Fruit fly (Drosophila melanogaster) whole organism, embryonic: ENCODE data around the gene fbl.

Source experiments
- Ada2b ChIP-seq: fragments of 200-800 bp; sonication (Bioruptor generic); IDR thresholded peaks from 2 replicates; pipeline ENCODE4 v1.3.6; 2022; ENCODE audit warnings: missing biosample characterization, missing genetic modification characterization
- Bdp1 ChIP-seq: fragments of 200-800 bp; sonication (Bioruptor generic); optimal IDR thresholded peaks from 3 replicates; lab custom pipeline; 2016; ENCODE audit warnings: missing biosample characterization, missing genetic modification characterization
- CG1233 ChIP-seq: fragments of 200-800 bp; sonication (Bioruptor generic); optimal IDR thresholded peaks from 4 replicates; lab custom pipeline; 2018; ENCODE audit warnings: missing biosample characterization, mild to moderate bottlenecking, missing genetic modification characterization
- CG14014 ChIP-seq: fragments of 200-800 bp; sonication (Bioruptor generic); IDR thresholded peaks from 2 replicates; pipeline ENCODE4 v1.3.6; 2022; ENCODE audit warnings: missing biosample characterization, missing genetic modification characterization
- CG14050 ChIP-seq: fragments of 200-800 bp; sonication (Bioruptor generic); IDR thresholded peaks from 3 replicates; pipeline ENCODE4 v1.3.6; 2022; ENCODE audit warnings: missing biosample characterization, missing genetic modification characterization
- CG15514 ChIP-seq: fragments of 200-800 bp; sonication (Bioruptor generic); optimal IDR thresholded peaks from 3 replicates; lab custom pipeline; 2017; ENCODE audit warnings: missing biosample characterization, missing genetic modification characterization, mild to moderate bottlenecking, moderate library complexity, missing genetic modification reagents
- CG17361 ChIP-seq: fragments of 200-800 bp; sonication (Bioruptor generic); IDR thresholded peaks from 3 replicates; pipeline ENCODE4 v1.3.6; 2022; ENCODE audit warnings: missing biosample characterization, missing genetic modification characterization
- CG18011 ChIP-seq: fragments of 200-800 bp; sonication (Bioruptor generic); optimal IDR thresholded peaks from 2 replicates; lab custom pipeline; 2017; ENCODE audit warnings: missing biosample characterization, missing genetic modification characterization, mild to moderate bottlenecking, moderate library complexity, missing genotype
- CG18619 ChIP-seq: fragments of 200-800 bp; sonication (Bioruptor generic); optimal IDR thresholded peaks from 3 replicates; lab custom pipeline; 2017; ENCODE audit warnings: missing biosample characterization, mild to moderate bottlenecking, missing genetic modification characterization
- CG18764 ChIP-seq: fragments of 200-800 bp; sonication (Bioruptor generic); optimal IDR thresholded peaks from 3 replicates; lab custom pipeline; 2016; ENCODE audit warnings: missing biosample characterization, missing genetic modification characterization
- CG30020 ChIP-seq: fragments of 200-800 bp; optimal IDR thresholded peaks from 2 replicates; lab custom pipeline; 2019; ENCODE audit warnings: missing biosample characterization, mild to moderate bottlenecking, missing genetic modification characterization, moderate library complexity
- CG33557 ChIP-seq: fragments of 200-800 bp; sonication (Bioruptor generic); optimal IDR thresholded peaks from 2 replicates; lab custom pipeline; 2019; ENCODE audit warnings: missing biosample characterization, mild to moderate bottlenecking, missing genetic modification characterization, moderate library complexity
- CG4617 ChIP-seq: fragments of 200-800 bp; sonication (Bioruptor generic); optimal IDR thresholded peaks from 3 replicates; lab custom pipeline; 2016; ENCODE audit warnings: missing biosample characterization, missing genetic modification characterization, borderline replicate concordance
- Dp ChIP-seq: fragments of 200-800 bp; sonication (Bioruptor generic); optimal IDR thresholded peaks from 2 replicates; lab custom pipeline; 2018; ENCODE audit warnings: missing biosample characterization, mild to moderate bottlenecking, missing genetic modification characterization, moderate library complexity
- Hr3 ChIP-seq: fragments of 200-800 bp; sonication (Bioruptor generic); optimal IDR thresholded peaks from 3 replicates; lab custom pipeline; 2016; ENCODE audit warnings: missing biosample characterization, missing genetic modification characterization
- Jarid2 ChIP-seq: fragments of 200-800 bp; sonication (Bioruptor generic); optimal IDR thresholded peaks from 3 replicates; lab custom pipeline; 2017; ENCODE audit warnings: mild to moderate bottlenecking, missing biosample characterization, missing genetic modification reagents, missing genetic modification characterization
- Med ChIP-seq: fragments of 200-800 bp; sonication (Bioruptor generic); peaks from one replicate; lab custom pipeline; 2016; ENCODE audit warnings: missing biosample characterization, missing genetic modification characterization, mild to moderate bottlenecking, inconsistent platforms, moderate library complexity
- NFAT ChIP-seq: fragments of 200-800 bp; sonication (Bioruptor generic); IDR thresholded peaks from 2 replicates; pipeline ENCODE4 v1.3.6; 2022; ENCODE audit warnings: missing biosample characterization, missing genetic modification characterization
- Nf-YC ChIP-seq: fragments of 200-800 bp; optimal IDR thresholded peaks from 3 replicates; lab custom pipeline; 2019; ENCODE audit warnings: missing biosample characterization, mild to moderate bottlenecking, missing genetic modification characterization, moderate library complexity
- NfI ChIP-seq: fragments of 200-800 bp; sonication (Bioruptor generic); optimal IDR thresholded peaks from 3 replicates; lab custom pipeline; 2018; ENCODE audit warnings: missing biosample characterization, mild to moderate bottlenecking, missing genetic modification characterization, moderate library complexity
- Oaz ChIP-seq: fragments of 200-800 bp; sonication (Bioruptor generic); IDR thresholded peaks from 2 replicates; pipeline ENCODE4 v1.3.6; 2022; ENCODE audit warnings: missing biosample characterization, missing genetic modification characterization
- PHDP ChIP-seq: fragments of 200-800 bp; sonication (Bioruptor generic); optimal IDR thresholded peaks from 3 replicates; lab custom pipeline; 2018; ENCODE audit warnings: missing biosample characterization, mild to moderate bottlenecking, missing genetic modification characterization, moderate library complexity
- Poxn ChIP-seq: fragments of 200-800 bp; sonication (Bioruptor generic); IDR thresholded peaks from 2 replicates; pipeline ENCODE4 v1.3.6; 2022; ENCODE audit warnings: missing biosample characterization, missing genetic modification characterization
- Ravus ChIP-seq: fragments of 200-800 bp; sonication (Bioruptor generic); IDR thresholded peaks from 2 replicates; pipeline ENCODE4 v1.3.6; 2022; ENCODE audit warnings: missing biosample characterization, missing genetic modification characterization
- Six4 ChIP-seq: fragments of 200-800 bp; sonication (Bioruptor generic); optimal IDR thresholded peaks from 2 replicates; lab custom pipeline; 2016; ENCODE audit warnings: missing biosample characterization, missing genetic modification characterization
- Sox100B ChIP-seq: fragments of 200-800 bp; sonication (Bioruptor generic); optimal IDR thresholded peaks from 3 replicates; lab custom pipeline; 2018; ENCODE audit warnings: missing biosample characterization, mild to moderate bottlenecking, missing genetic modification characterization
- Usf ChIP-seq: fragments of 200-800 bp; sonication (Bioruptor generic); optimal IDR thresholded peaks from 2 replicates; lab custom pipeline; 2017; ENCODE audit warnings: missing genotype, missing biosample characterization, missing genetic modification characterization
- al ChIP-seq: fragments of 200-800 bp; sonication (Bioruptor generic); IDR thresholded peaks from 2 replicates; pipeline ENCODE4 v1.3.6; 2022; ENCODE audit warnings: missing biosample characterization, missing genetic modification characterization
- btn ChIP-seq: fragments of 200-800 bp; sonication (Bioruptor generic); optimal IDR thresholded peaks from 2 replicates; lab custom pipeline; 2016; ENCODE audit warnings: missing biosample characterization, missing genetic modification characterization
- dysf ChIP-seq: fragments of 200-800 bp; sonication (Bioruptor generic); IDR thresholded peaks from 3 replicates; pipeline ENCODE4 v1.3.6; 2022; ENCODE audit warnings: missing biosample characterization, missing genetic modification characterization
- eyg ChIP-seq: fragments of 200-800 bp; sonication (Bioruptor generic); optimal IDR thresholded peaks from 3 replicates; lab custom pipeline; 2016; ENCODE audit warnings: missing biosample characterization, missing genetic modification characterization
- grau ChIP-seq: fragments of 200-800 bp; optimal IDR thresholded peaks from 3 replicates; lab custom pipeline; 2019; ENCODE audit warnings: missing biosample characterization, mild to moderate bottlenecking, missing genetic modification characterization, moderate library complexity
- grn ChIP-seq: fragments of 200-800 bp; sonication (Bioruptor generic); optimal IDR thresholded peaks from 3 replicates; lab custom pipeline; 2017; ENCODE audit warnings: missing biosample characterization, missing genetic modification characterization
- gro ChIP-seq: fragments of 200-800 bp; sonication (Bioruptor generic); optimal IDR thresholded peaks from 2 replicates; lab custom pipeline; 2016; ENCODE audit warnings: missing biosample characterization, missing genetic modification characterization
- gt ChIP-seq: fragments of 200-800 bp; sonication (Bioruptor generic); IDR thresholded peaks from 2 replicates; pipeline ENCODE4 v1.3.6; 2022; ENCODE audit warnings: missing biosample characterization, missing genetic modification characterization
- hth ChIP-seq: fragments of >200 bp; optimal IDR thresholded peaks from 2 replicates; lab custom pipeline; 2017; ENCODE audit warnings: inconsistent platforms
- insv ChIP-seq, 2 experiments: fragments of 200-800 bp; sonication (Bioruptor generic); optimal IDR thresholded peaks; 3 replicates each; lab custom pipeline; 2016 to 2018; ENCODE audit warnings: missing biosample characterization in 2 of 2, missing genetic modification characterization in 2 of 2
- maf-S ChIP-seq: fragments of 200-800 bp; sonication (Bioruptor generic); optimal IDR thresholded peaks from 2 replicates; lab custom pipeline; 2016; ENCODE audit warnings: missing biosample characterization, missing genetic modification characterization
- mirr ChIP-seq: fragments of 200-800 bp; sonication (Bioruptor generic); optimal IDR thresholded peaks from 3 replicates; lab custom pipeline; 2018; ENCODE audit warnings: missing biosample characterization, mild to moderate bottlenecking, missing genetic modification characterization
- pb ChIP-seq: fragments of 200-800 bp; sonication (Bioruptor generic); optimal IDR thresholded peaks from 3 replicates; lab custom pipeline; 2016; ENCODE audit warnings: missing biosample characterization, missing genetic modification characterization
- pho ChIP-seq: fragments of 200-800 bp; sonication (Bioruptor generic); optimal IDR thresholded peaks from 2 replicates; lab custom pipeline; 2016; ENCODE audit warnings: missing biosample characterization, missing genetic modification characterization
- phol ChIP-seq: fragments of 200-800 bp; sonication (Bioruptor generic); optimal IDR thresholded peaks from 3 replicates; lab custom pipeline; 2018; ENCODE audit warnings: missing biosample characterization, mild to moderate bottlenecking, missing genetic modification characterization, moderate library complexity
- prd ChIP-seq, 3 experiments: fragments of >200 bp in 2 of 3; fragments of 200-800 bp in 1 of 3; sonication (Bioruptor generic) in 1 of 3; optimal IDR thresholded peaks in 2 of 3; IDR thresholded peaks in 1 of 3; 2 replicates in 2 of 3; 3 replicates in 1 of 3; pipeline versions ENCODE4 v1.3.6 to Lab custom; 2017 to 2022; ENCODE audit warnings: missing biosample characterization in 1 of 3, missing genetic modification characterization in 1 of 3
- pros ChIP-seq: fragments of 200-800 bp; sonication (Bioruptor generic); optimal IDR thresholded peaks from 3 replicates; lab custom pipeline; 2019; ENCODE audit warnings: missing biosample characterization, mild to moderate bottlenecking, missing genetic modification characterization, moderate library complexity
- salm ChIP-seq: fragments of 200-800 bp; sonication (Bioruptor generic); optimal IDR thresholded peaks from 2 replicates; lab custom pipeline; 2018; ENCODE audit warnings: missing biosample characterization, mild to moderate bottlenecking, missing genetic modification characterization
- slbo ChIP-seq: fragments of 200-800 bp; sonication (Bioruptor generic); IDR thresholded peaks from 2 replicates; pipeline ENCODE4 v1.3.6; 2022; ENCODE audit warnings: missing biosample characterization, missing genetic modification characterization
- so ChIP-seq: fragments of 200-800 bp; sonication (Bioruptor generic); IDR thresholded peaks from 3 replicates; pipeline ENCODE4 v1.3.6; 2022; ENCODE audit warnings: missing biosample characterization, missing genetic modification characterization
- trem ChIP-seq: fragments of 200-800 bp; optimal IDR thresholded peaks from 3 replicates; lab custom pipeline; 2019; ENCODE audit warnings: missing biosample characterization, mild to moderate bottlenecking, missing genetic modification characterization, moderate library complexity
- tup ChIP-seq: fragments of 200-800 bp; sonication (Bioruptor generic); optimal IDR thresholded peaks from 2 replicates; lab custom pipeline; 2016; ENCODE audit warnings: missing biosample characterization, mild to moderate bottlenecking, missing genetic modification characterization, moderate library complexity

fbl gene

dm6 chr3L:20405971-20406948, 22.0 kb downstream of the fbl start (continued):
- no peak for TF ChIP-seq so (GFP tag; lab: Robert Waterston, UW)
- TF ChIP-seq Med, result peak; percentile 4
- TF ChIP-seq CG18764 (GFP tag; lab: Kevin White, UChicago), result no peak
- no peak for TF ChIP-seq CG30020 (tag; lab: Kevin White, UChicago)
- no peak for TF ChIP-seq CG1233 (GFP tag; lab: Kevin White, UChicago)
- TF ChIP-seq pb (GFP tag; lab: Kevin White, UChicago), result no peak
- TF ChIP-seq CG4617 (GFP tag; lab: Kevin White, UChicago), result no peak
- TF ChIP-seq NfI (GFP tag; lab: Kevin White, UChicago), result peak; percentile 44
- TF ChIP-seq Bdp1, result no peak
- TF ChIP-seq tup (GFP tag; lab: Kevin White, UChicago), result no peak
- TF ChIP-seq gt (GFP tag; lab: Robert Waterston, UW), result no peak
- 0 out of 2 replicates have a peak, but pooled peaks have one; percentile 31 for TF ChIP-seq CG14014 (GFP tag; lab: Robert Waterston, UW)
- no peak for TF ChIP-seq Hr3 (GFP tag; lab: Kevin White, UChicago)
- TF ChIP-seq insv (GFP tag; optimal IDR thresholded peaks at IDR 0.05; lab: Kevin White, UChicago), result no peak
- TF ChIP-seq btn (GFP tag; lab: Kevin White, UChicago), result no peak
- no peak for TF ChIP-seq gro (GFP tag; lab: Kevin White, UChicago)
- no peak for TF ChIP-seq CG18011
- TF ChIP-seq CG15514 (GFP tag; lab: Kevin White, UChicago), result peak; percentile 27
- no peak for TF ChIP-seq hth (lab: Kevin White, UChicago)
- no peak for TF ChIP-seq phol (tag; lab: Kevin White, UChicago)
- no peak for TF ChIP-seq Usf (GFP tag; lab: Kevin White, UChicago)
- TF ChIP-seq Sox100B, result peak; percentile 29
- peak; percentile 21 for TF ChIP-seq Nf-YC (tag; lab: Kevin White, UChicago)
- no peak for TF ChIP-seq CG18619 (GFP tag; lab: Kevin White, UChicago)
- TF ChIP-seq Jarid2 (GFP tag; lab: Kevin White, UChicago), result no peak
- TF ChIP-seq NFAT (GFP tag; lab: Robert Waterston, UW), result no peak
- no peak for TF ChIP-seq prd (optimal IDR thresholded peaks at IDR 0.05; lab: Kevin White, UChicago)
- no peak for TF ChIP-seq prd (GFP tag; IDR thresholded peaks at IDR 0.05; lab: Robert Waterston, UW)
- no peak for TF ChIP-seq mirr (GFP tag; lab: Kevin White, UChicago)
- TF ChIP-seq grau, result no peak
- 0 out of 3 replicates have a peak, but pooled peaks have one; percentile 9 for TF ChIP-seq dysf (GFP tag; lab: Robert Waterston, UW)
- no peak for TF ChIP-seq eyg (GFP tag; lab: Kevin White, UChicago)
- no peak for TF ChIP-seq trem (tag; lab: Kevin White, UChicago)
- no peak for TF ChIP-seq CG17361
- TF ChIP-seq Oaz (GFP tag; lab: Robert Waterston, UW), result no peak
- TF ChIP-seq Six4 (GFP tag; lab: Kevin White, UChicago), result no peak
- no peak for TF ChIP-seq maf-S (GFP tag; lab: Kevin White, UChicago)
- TF ChIP-seq salm (tag; lab: Kevin White, UChicago), result peak; percentile 67
- no peak for TF ChIP-seq Poxn (GFP tag; lab: Robert Waterston, UW)
- no peak for TF ChIP-seq slbo (GFP tag; lab: Robert Waterston, UW)
- no peak for TF ChIP-seq pros (GFP tag; lab: Kevin White, UChicago)
- no peak for TF ChIP-seq Dp
- no peak for TF ChIP-seq pho (GFP tag; lab: Kevin White, UChicago)
- peak; percentile 64 for TF ChIP-seq PHDP (tag; lab: Kevin White, UChicago)
- TF ChIP-seq grn (GFP tag; lab: Kevin White, UChicago), result peak; percentile 79
- no peak for TF ChIP-seq CG33557 (GFP tag; lab: Kevin White, UChicago)
- TF ChIP-seq Ada2b (GFP tag; lab: Robert Waterston, UW), result no peak
- TF ChIP-seq Ravus (GFP tag; lab: Robert Waterston, UW), result no peak
- no peak for TF ChIP-seq al (GFP tag; lab: Robert Waterston, UW)
- TF ChIP-seq CG14050 (GFP tag; lab: Robert Waterston, UW), result no peak
